Fruit fly (Drosophila melanogaster) whole organism, prepupa: ENCODE results near the gene CG11964.

Experiments used
- CG10631 ChIP-seq: fragments of 200-800 bp; sonication (Bioruptor generic); optimal IDR thresholded peaks from 2 replicates; lab custom pipeline; 2016; ENCODE audit warnings: missing biosample characterization, missing genetic modification characterization
- CG10669 ChIP-seq: fragments of 200-800 bp; sonication (Bioruptor generic); optimal IDR thresholded peaks from 3 replicates; lab custom pipeline; 2018; ENCODE audit warnings: missing biosample characterization, mild to moderate bottlenecking, missing genetic modification characterization, moderate library complexity
- CG11294 ChIP-seq: fragments of 200-800 bp; sonication (Bioruptor generic); IDR thresholded peaks from 2 replicates; pipeline ENCODE4 v1.3.6; 2022; ENCODE audit warnings: missing biosample characterization, missing genetic modification characterization
- CG11762 ChIP-seq: fragments of 200-800 bp; sonication (Bioruptor generic); optimal IDR thresholded peaks from 3 replicates; lab custom pipeline; 2016; ENCODE audit warnings: missing biosample characterization, missing genetic modification characterization; ENCODE audit not compliant: insufficient read depth
- CG11902 ChIP-seq: fragments of 200-800 bp; sonication (Bioruptor generic); optimal IDR thresholded peaks from 3 replicates; lab custom pipeline; 2016; ENCODE audit warnings: missing biosample characterization, missing genetic modification characterization
- CG15336 ChIP-seq: fragments of 200-800 bp; sonication (Bioruptor generic); IDR thresholded peaks from 2 replicates; pipeline ENCODE4 v1.3.6; 2022; ENCODE audit warnings: missing biosample characterization, missing genetic modification characterization
- CG1621 ChIP-seq: fragments of 200-800 bp; sonication (Bioruptor generic); optimal IDR thresholded peaks from 3 replicates; lab custom pipeline; 2018; ENCODE audit warnings: missing biosample characterization, mild to moderate bottlenecking, missing genetic modification characterization
- CG16779 ChIP-seq: fragments of 200-800 bp; sonication (Bioruptor generic); optimal IDR thresholded peaks from 3 replicates; lab custom pipeline; 2017; ENCODE audit warnings: missing biosample characterization, mild to moderate bottlenecking, missing genetic modification characterization
- CG3032 ChIP-seq: fragments of 200-800 bp; optimal IDR thresholded peaks from 2 replicates; lab custom pipeline; 2019; ENCODE audit warnings: missing biosample characterization, mild to moderate bottlenecking, missing genetic modification characterization, moderate library complexity
- CG31627 ChIP-seq: fragments of 200-800 bp; sonication (Bioruptor generic); optimal IDR thresholded peaks from 3 replicates; lab custom pipeline; 2016; ENCODE audit warnings: missing biosample characterization, missing genetic modification characterization
- CG34406 ChIP-seq: fragments of 200-800 bp; sonication (Bioruptor generic); optimal IDR thresholded peaks from 3 replicates; lab custom pipeline; 2016; ENCODE audit warnings: missing biosample characterization, missing genetic modification characterization
- CG3919 ChIP-seq: fragments of 200-800 bp; sonication (Bioruptor generic); optimal IDR thresholded peaks from 3 replicates; lab custom pipeline; 2016; ENCODE audit warnings: missing biosample characterization, missing genetic modification characterization
- CG4318 ChIP-seq: fragments of 200-800 bp; sonication (Bioruptor generic); optimal IDR thresholded peaks from 3 replicates; lab custom pipeline; 2017; ENCODE audit warnings: missing biosample characterization, mild to moderate bottlenecking, missing genetic modification characterization
- CG6163 ChIP-seq: fragments of 200-800 bp; sonication (Bioruptor generic); IDR thresholded peaks from 3 replicates; pipeline ENCODE4 v1.3.6; 2022; ENCODE audit warnings: missing biosample characterization, missing genetic modification characterization
- CG6276 ChIP-seq: fragments of 200-800 bp; sonication (Bioruptor generic); optimal IDR thresholded peaks from 2 replicates; lab custom pipeline; 2017; ENCODE audit warnings: missing biosample characterization, mild to moderate bottlenecking, missing genetic modification characterization
- CG6792 ChIP-seq: fragments of 200-800 bp; sonication (Bioruptor generic); optimal IDR thresholded peaks from 3 replicates; lab custom pipeline; 2016; ENCODE audit warnings: missing biosample characterization, missing genetic modification characterization
- CG6808 ChIP-seq: fragments of 200-800 bp; sonication (Bioruptor generic); optimal IDR thresholded peaks from 3 replicates; lab custom pipeline; 2017; ENCODE audit warnings: missing biosample characterization, missing genetic modification characterization, mild to moderate bottlenecking, moderate library complexity, missing genetic modification reagents
- CG6854 ChIP-seq: fragments of 200-800 bp; sonication (Bioruptor generic); optimal IDR thresholded peaks from 2 replicates; lab custom pipeline; 2017; ENCODE audit warnings: missing biosample characterization, mild to moderate bottlenecking, missing genetic modification characterization
- CG7368 ChIP-seq: fragments of 200-800 bp; sonication (Bioruptor generic); optimal IDR thresholded peaks from 3 replicates; lab custom pipeline; 2016; ENCODE audit warnings: missing biosample characterization, missing genetic modification characterization
- CG8119 ChIP-seq: fragments of 200-800 bp; sonication (Bioruptor generic); IDR thresholded peaks from 3 replicates; pipeline ENCODE4 v1.3.6; 2022; ENCODE audit warnings: missing biosample characterization, missing genetic modification characterization
- CG8319 ChIP-seq: fragments of 200-800 bp; sonication (Bioruptor generic); optimal IDR thresholded peaks from 3 replicates; lab custom pipeline; 2016; ENCODE audit warnings: missing biosample characterization, missing genetic modification characterization
- CG9139 ChIP-seq: fragments of 200-800 bp; sonication (Bioruptor generic); optimal IDR thresholded peaks from 3 replicates; lab custom pipeline; 2017; ENCODE audit warnings: missing biosample characterization, mild to moderate bottlenecking, missing genetic modification characterization
- Eip75B ChIP-seq: fragments of 200-800 bp; sonication (Bioruptor generic); optimal IDR thresholded peaks from 3 replicates; lab custom pipeline; 2016; ENCODE audit warnings: missing biosample characterization, missing genetic modification characterization
- Eip78C ChIP-seq: fragments of 200-800 bp; sonication (Bioruptor generic); peaks from one replicate; lab custom pipeline; 2016; ENCODE audit warnings: missing biosample characterization, missing genetic modification characterization
- Eip93F ChIP-seq: fragments of 200-800 bp; sonication (Bioruptor generic); optimal IDR thresholded peaks from 2 replicates; lab custom pipeline; 2016; ENCODE audit warnings: missing biosample characterization, mild to moderate bottlenecking, missing genetic modification characterization
- Ets21C ChIP-seq: fragments of 200-800 bp; sonication (Bioruptor generic); optimal IDR thresholded peaks from 3 replicates; lab custom pipeline; 2016; ENCODE audit warnings: missing biosample characterization, missing genetic modification characterization
- Ets96B ChIP-seq: fragments of 200-800 bp; optimal IDR thresholded peaks from 2 replicates; lab custom pipeline; 2019; ENCODE audit warnings: missing biosample characterization, mild to moderate bottlenecking, missing genetic modification characterization, moderate library complexity
- Gug ChIP-seq: fragments of 200-800 bp; sonication (Bioruptor generic); IDR thresholded peaks from 2 replicates; pipeline ENCODE4 v1.3.6; 2022; ENCODE audit warnings: missing biosample characterization, missing genetic modification characterization
- Hr38 ChIP-seq: sonication (Bioruptor generic); optimal IDR thresholded peaks from 2 replicates; lab custom pipeline; 2016; ENCODE audit warnings: missing biosample characterization, missing genetic modification characterization
- Hr39 ChIP-seq: fragments of 200-800 bp; sonication (Bioruptor generic); optimal IDR thresholded peaks from 2 replicates; lab custom pipeline; 2016; ENCODE audit warnings: missing biosample characterization, missing genetic modification characterization
- Lpt ChIP-seq: fragments of 200-800 bp; sonication (Bioruptor generic); optimal IDR thresholded peaks from 3 replicates; lab custom pipeline; 2016; ENCODE audit warnings: missing biosample characterization, missing genetic modification characterization
- OdsH ChIP-seq: fragments of 200-800 bp; sonication (Bioruptor generic); optimal IDR thresholded peaks from 3 replicates; lab custom pipeline; 2016; ENCODE audit warnings: missing biosample characterization, missing genetic modification characterization
- Smox ChIP-seq: fragments of 200-800 bp; sonication (Bioruptor generic); optimal IDR thresholded peaks from 3 replicates; lab custom pipeline; 2016; ENCODE audit warnings: missing biosample characterization, missing genetic modification characterization
- Sox102F ChIP-seq: fragments of 200-800 bp; sonication (Bioruptor generic); optimal IDR thresholded peaks from 2 replicates; lab custom pipeline; 2016; ENCODE audit warnings: missing biosample characterization, mild to moderate bottlenecking, missing genetic modification characterization
- Sox14 ChIP-seq: fragments of 200-800 bp; sonication (Bioruptor generic); optimal IDR thresholded peaks from 3 replicates; lab custom pipeline; 2016; ENCODE audit warnings: missing biosample characterization, missing genetic modification characterization
- achi ChIP-seq: fragments of 200-800 bp; sonication (Bioruptor generic); optimal IDR thresholded peaks from 3 replicates; lab custom pipeline; 2016; ENCODE audit warnings: missing biosample characterization, missing genetic modification characterization
- acj6 ChIP-seq: fragments of 200-800 bp; sonication (Bioruptor generic); optimal IDR thresholded peaks from 3 replicates; lab custom pipeline; 2016; ENCODE audit warnings: missing biosample characterization, missing genetic modification characterization
- cyc ChIP-seq: fragments of 200-800 bp; sonication (Bioruptor generic); optimal IDR thresholded peaks from 3 replicates; lab custom pipeline; 2016; ENCODE audit warnings: missing biosample characterization, missing genetic modification characterization
- dsx ChIP-seq: fragments of 200-800 bp; optimal IDR thresholded peaks from 3 replicates; lab custom pipeline; 2019; ENCODE audit warnings: missing biosample characterization, mild to moderate bottlenecking, missing genetic modification characterization, moderate library complexity; ENCODE audit not compliant: poor library complexity, severe bottlenecking
- esn ChIP-seq: fragments of 200-800 bp; sonication (Bioruptor generic); optimal IDR thresholded peaks from 2 replicates; lab custom pipeline; 2016; ENCODE audit warnings: missing biosample characterization, mild to moderate bottlenecking, missing genetic modification characterization, moderate library complexity
- fd85E ChIP-seq: fragments of 200-800 bp; sonication (Bioruptor generic); optimal IDR thresholded peaks from 3 replicates; lab custom pipeline; 2016; ENCODE audit warnings: missing biosample characterization, missing genetic modification characterization
- fkh ChIP-seq: fragments of 200-800 bp; sonication (Bioruptor generic); optimal IDR thresholded peaks from 3 replicates; lab custom pipeline; 2017; ENCODE audit warnings: missing biosample characterization, mild to moderate bottlenecking, missing genetic modification characterization, moderate library complexity
- lz ChIP-seq: fragments of 200-800 bp; sonication (Bioruptor generic); optimal IDR thresholded peaks from 3 replicates; lab custom pipeline; 2016; ENCODE audit warnings: missing biosample characterization, missing genetic modification characterization
- pdm3 ChIP-seq: fragments of 200-800 bp; sonication (Bioruptor generic); optimal IDR thresholded peaks from 3 replicates; lab custom pipeline; 2016; ENCODE audit warnings: missing biosample characterization, missing genetic modification characterization
- spab ChIP-seq: fragments of 200-800 bp; sonication (Bioruptor generic); optimal IDR thresholded peaks from 2 replicates; lab custom pipeline; 2017; ENCODE audit warnings: missing biosample characterization, mild to moderate bottlenecking, missing genetic modification characterization, missing genetic modification reagents
- ss ChIP-seq, 2 experiments: fragments of 200-800 bp; sonication (Bioruptor generic); optimal IDR thresholded peaks; 2 replicates in 1 of 2; 3 replicates in 1 of 2; lab custom pipeline; 2017 to 2018; ENCODE audit warnings: mild to moderate bottlenecking in 2 of 2, missing biosample characterization in 2 of 2, missing genetic modification characterization in 2 of 2, moderate library complexity in 1 of 2
- svp ChIP-seq: fragments of 200-800 bp; sonication (Bioruptor generic); peaks from one replicate; lab custom pipeline; 2016; ENCODE audit warnings: missing biosample characterization, missing genetic modification characterization
- vri ChIP-seq: fragments of 200-800 bp; sonication (Bioruptor generic); optimal IDR thresholded peaks from 3 replicates; lab custom pipeline; 2016; ENCODE audit warnings: missing biosample characterization, mild to moderate bottlenecking, missing genetic modification characterization

CG11964 gene

DNA sequence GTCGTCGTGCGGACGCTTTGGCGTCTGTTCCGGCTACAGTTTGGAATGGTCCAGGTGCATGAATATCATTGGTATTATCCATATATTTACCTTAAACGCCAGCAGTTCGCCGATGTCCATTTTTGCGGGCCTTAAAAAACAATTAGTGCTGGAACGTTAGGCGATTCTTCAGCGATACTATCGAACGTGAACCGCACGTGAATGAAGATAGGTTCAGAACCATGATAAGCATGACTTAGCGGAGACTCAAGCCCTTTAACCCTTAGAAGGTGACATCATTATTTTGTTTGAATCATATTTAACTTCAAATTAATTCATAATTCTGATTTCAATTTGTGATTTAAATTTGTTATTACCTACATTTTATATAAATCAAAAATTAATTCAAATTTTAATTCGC, at the start of gene CG11964 (continued):
- TF ChIP-seq CG31627 (GFP tag; lab: Kevin White, UChicago) = peak; percentile 53
- TF ChIP-seq CG6854 = no peak
- no peak for TF ChIP-seq spab (GFP tag; lab: Kevin White, UChicago)
- no peak for TF ChIP-seq CG11762 (GFP tag; lab: Kevin White, UChicago)
- no peak for TF ChIP-seq ss (GFP tag; optimal IDR thresholded peaks at IDR 0.05; lab: Kevin White, UChicago)
- no peak for TF ChIP-seq CG8119 (GFP tag; lab: Robert Waterston, UW)
- TF ChIP-seq CG1621 = peak; percentile 1
- TF ChIP-seq, all 60 proteins: peak for 23

DNA sequence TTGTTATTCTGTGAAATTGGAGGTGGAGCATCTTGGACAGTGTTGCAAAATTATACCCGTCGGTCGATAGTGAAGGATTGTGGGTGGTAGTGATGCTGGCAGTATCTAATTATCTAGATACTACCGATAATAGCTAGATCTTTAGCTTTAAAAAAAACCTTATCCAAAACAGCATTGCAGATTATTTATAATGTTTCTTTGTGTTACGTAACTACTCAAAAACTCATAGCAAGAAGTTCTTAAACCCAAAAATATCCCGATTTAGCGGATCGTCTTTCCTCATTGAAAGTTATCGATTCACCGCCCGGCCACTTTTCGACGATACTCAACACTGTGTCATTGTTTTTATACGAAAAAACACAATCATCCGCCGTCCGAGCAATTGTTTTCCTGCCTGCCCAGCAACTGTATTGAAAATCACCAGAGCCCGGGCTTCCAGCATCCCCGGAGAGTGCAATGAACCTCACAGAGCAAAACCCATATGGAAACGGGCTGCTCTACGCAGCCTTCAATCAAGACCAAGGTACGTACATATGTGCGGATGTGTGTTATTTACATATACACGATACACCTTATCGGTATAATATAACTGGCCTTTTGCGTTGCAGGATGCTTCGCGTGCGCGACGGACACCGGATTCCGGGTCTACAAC, 48.2 kb upstream of the CG11964 start, which contains the start of gene CG11975:
TSS of gene CG11975 (plus strand) at position 326 of the 652 bp plus-strand sequence.
- TF ChIP-seq fd85E (GFP tag; lab: Kevin White, UChicago) = peak; percentile 22
- TF ChIP-seq fkh (GFP tag; lab: Kevin White, UChicago) = no peak
- peak; percentile 85 for TF ChIP-seq lz (GFP tag; lab: Kevin White, UChicago)
- TF ChIP-seq CG3032 (tag; lab: Kevin White, UChicago) = peak; percentile 65
- no peak for TF ChIP-seq CG6854
- no peak for TF ChIP-seq CG6276 (GFP tag; lab: Kevin White, UChicago)
- TF ChIP-seq cyc (GFP tag; lab: Kevin White, UChicago) = peak; percentile 79
- 0 out of 2 replicates have a peak, but pooled peaks have one; percentile 21 for TF ChIP-seq CG11294 (GFP tag; lab: Robert Waterston, UW)
- TF ChIP-seq dsx (GFP tag; lab: Kevin White, UChicago) = no peak
- 0 out of 2 replicates have a peak, but pooled peaks have one; percentile 33 for TF ChIP-seq Gug (GFP tag; lab: Robert Waterston, UW)
- peak; percentile 36 for TF ChIP-seq CG11902 (GFP tag; lab: Kevin White, UChicago)
- TF ChIP-seq pdm3 (GFP tag; lab: Kevin White, UChicago) = no peak
- TF ChIP-seq Ets21C (GFP tag; lab: Kevin White, UChicago) = no peak
- TF ChIP-seq CG15336 (GFP tag; lab: Robert Waterston, UW) = no peak
- TF ChIP-seq CG8319 = peak; percentile 52
- TF ChIP-seq CG10631 (GFP tag; lab: Kevin White, UChicago) = peak; percentile 77
- TF ChIP-seq CG9139 = no peak
- TF ChIP-seq Sox14 (GFP tag; lab: Kevin White, UChicago) = peak; percentile 89
- TF ChIP-seq vri (GFP tag; lab: Kevin White, UChicago) = no peak
- peak; percentile 84 for TF ChIP-seq esn (GFP tag; lab: Kevin White, UChicago)
- no peak for TF ChIP-seq CG10669 (GFP tag; lab: Kevin White, UChicago)
- no peak for TF ChIP-seq Eip93F (GFP tag; lab: Kevin White, UChicago)
- no peak for TF ChIP-seq acj6
- peak; percentile 56 for TF ChIP-seq Lpt (GFP tag; lab: Kevin White, UChicago)
- no peak for TF ChIP-seq Eip75B (GFP tag; lab: Kevin White, UChicago)
- no peak for TF ChIP-seq spab (GFP tag; lab: Kevin White, UChicago)
- no peak for TF ChIP-seq CG3919 (GFP tag; lab: Kevin White, UChicago)
- peak; percentile 54 for TF ChIP-seq Ets96B (tag; lab: Kevin White, UChicago)
- TF ChIP-seq CG8119 (GFP tag; lab: Robert Waterston, UW) = no peak
- peak; percentile 69 for TF ChIP-seq achi (GFP tag; lab: Kevin White, UChicago)
- no peak for TF ChIP-seq ss (GFP tag; optimal IDR thresholded peaks at IDR 0.05; lab: Kevin White, UChicago)
- TF ChIP-seq CG6163 (GFP tag; lab: Robert Waterston, UW) = peak; percentile 46; the same call in 2 of the 3 replicates
- TF ChIP-seq Hr39 (GFP tag; lab: Kevin White, UChicago) = peak; percentile 72
- no peak for TF ChIP-seq Smox
- no peak for TF ChIP-seq Hr38 (GFP tag; lab: Kevin White, UChicago)
- peak; percentile 73 for TF ChIP-seq CG31627 (GFP tag; lab: Kevin White, UChicago)
- TF ChIP-seq CG16779 (tag; lab: Kevin White, UChicago) = no peak
- peak; percentile 42 for TF ChIP-seq CG7368 (GFP tag; lab: Kevin White, UChicago)
- no peak for TF ChIP-seq CG4318 (GFP tag; lab: Kevin White, UChicago)
- peak; percentile 87 for TF ChIP-seq Eip78C (GFP tag; lab: Kevin White, UChicago)
- peak; percentile 90 for TF ChIP-seq svp
- TF ChIP-seq OdsH (GFP tag; lab: Kevin White, UChicago) = peak; percentile 82
- TF ChIP-seq CG1621 = no peak
- peak; percentile 61 for TF ChIP-seq CG34406 (GFP tag; lab: Kevin White, UChicago)
- TF ChIP-seq CG6792 (GFP tag; lab: Kevin White, UChicago) = peak; percentile 58
- TF ChIP-seq CG6808 (GFP tag; lab: Kevin White, UChicago) = no peak
- TF ChIP-seq Sox102F (GFP tag; lab: Kevin White, UChicago) = no peak
